Worm (Caenorhabditis elegans) whole organism, young adult: ENCODE results near the gene F58B4.5.
A peak's percentile ranks its signal among the peaks of the same experiment; 100 is the strongest.

Experiments
- B0336.3 ChIP-seq: fragments of 200-800 bp; sonication (Bioruptor generic); IDR thresholded peaks from 2 replicates; pipeline ENCODE4 v1.3.6; 2022; ENCODE audit warnings: missing genetic modification characterization, missing compliant biosample characterization
- C06A6.2 ChIP-seq: fragments of 200-800 bp; sonication (Bioruptor generic); conservative IDR thresholded peaks from 2 replicates; pipeline ENCODE4 v1.3.6; 2022; ENCODE audit warnings: missing genetic modification characterization, missing compliant biosample characterization
- C17E4.6 ChIP-seq: fragments of 200-800 bp; sonication (Bioruptor generic); IDR thresholded peaks from 2 replicates; pipeline ENCODE4 v1.3.6; 2022; ENCODE audit warnings: missing genetic modification reagents, missing genetic modification characterization, missing compliant biosample characterization
- F10E7.11 ChIP-seq: sonication (generic microtip); optimal IDR thresholded peaks from 2 replicates; lab custom pipeline; 2017; ENCODE audit warnings: mild to moderate bottlenecking, missing genetic modification characterization, moderate library complexity, missing compliant biosample characterization
- F39B2.1 ChIP-seq: fragments of 200-800 bp; sonication (Bioruptor generic); IDR thresholded peaks from 2 replicates; pipeline ENCODE4 v1.3.6; 2022; ENCODE audit warnings: missing genetic modification reagents, missing genetic modification characterization, missing compliant biosample characterization
- Y53F4B.3 ChIP-seq: fragments of 200-800 bp; sonication (Bioruptor generic); IDR thresholded peaks from 2 replicates; pipeline ENCODE4 v1.3.6; 2022; ENCODE audit warnings: missing genetic modification reagents, missing genetic modification characterization, missing compliant biosample characterization
- Y56A3A.18 ChIP-seq: fragments of 200-800 bp; sonication (Bioruptor generic); IDR thresholded peaks from 2 replicates; pipeline ENCODE4 v1.3.6; 2022; ENCODE audit warnings: missing genetic modification reagents, missing genetic modification characterization, missing compliant biosample characterization
- Y67H2A.10 ChIP-seq: fragments of 200-800 bp; sonication (Bioruptor generic); conservative IDR thresholded peaks from 2 replicates; pipeline ENCODE4 v1.3.6; 2022; ENCODE audit warnings: missing genetic modification reagents, missing genetic modification characterization, missing compliant biosample characterization
- ZK185.1 ChIP-seq: sonication (generic microtip); optimal IDR thresholded peaks from 2 replicates; lab custom pipeline; 2016; ENCODE audit warnings: mild to moderate bottlenecking, missing genetic modification characterization, missing compliant biosample characterization; ENCODE audit not compliant: poor library complexity, severe bottlenecking
- attf-6 ChIP-seq: fragments of 200-800 bp; sonication (Bioruptor generic); IDR thresholded peaks from 2 replicates; pipeline ENCODE4 v1.3.6; 2022; ENCODE audit warnings: missing genetic modification reagents, missing genetic modification characterization, missing compliant biosample characterization
- ccch-3 ChIP-seq: fragments of 200-800 bp; sonication (Bioruptor generic); optimal IDR thresholded peaks from 2 replicates; lab custom pipeline; 2018; ENCODE audit warnings: mild to moderate bottlenecking, missing genetic modification characterization, missing compliant biosample characterization
- cebp-1 ChIP-seq, 2 experiments: fragments of 200-800 bp in 1 of 2; sonication (Bioruptor generic) in 1 of 2; sonication (generic microtip) in 1 of 2; IDR thresholded peaks in 1 of 2; optimal IDR thresholded peaks in 1 of 2; 2 replicates each; pipeline versions ENCODE4 v1.3.6 to Lab custom; 2017 to 2022; ENCODE audit warnings: missing compliant biosample characterization in 2 of 2, missing genetic modification characterization in 2 of 2, mild to moderate bottlenecking in 1 of 2, missing genetic modification reagents in 1 of 2, moderate library complexity in 1 of 2
- ceh-27 ChIP-seq: fragments of 200-800 bp; sonication (Bioruptor generic); optimal IDR thresholded peaks from 2 replicates; lab custom pipeline; 2018; ENCODE audit warnings: mild to moderate bottlenecking, missing genetic modification characterization, moderate library complexity, missing compliant biosample characterization
- ceh-40 ChIP-seq: fragments of 200-800 bp; sonication (Bioruptor generic); IDR thresholded peaks from 2 replicates; pipeline ENCODE4 v1.3.6; 2022; ENCODE audit warnings: missing genetic modification characterization, missing compliant biosample characterization
- ceh-79 ChIP-seq: sonication (generic microtip); optimal IDR thresholded peaks from 2 replicates; lab custom pipeline; 2017; ENCODE audit warnings: mild to moderate bottlenecking, missing genetic modification characterization, missing compliant biosample characterization
- ceh-91 ChIP-seq: fragments of 200-800 bp; sonication (Bioruptor generic); IDR thresholded peaks from 2 replicates; pipeline ENCODE4 v1.3.6; 2022; ENCODE audit warnings: missing genetic modification reagents, missing genetic modification characterization, missing compliant biosample characterization
- dox-1 ChIP-seq: fragments of 200-800 bp; sonication (Bioruptor generic); IDR thresholded peaks from 2 replicates; pipeline ENCODE4 v1.3.6; 2022; ENCODE audit warnings: missing genetic modification reagents, missing genetic modification characterization, missing compliant biosample characterization
- dpl-1 ChIP-seq: fragments of 150-350 bp; optimal IDR thresholded peaks from 2 replicates; lab custom pipeline; 2014; ENCODE audit warnings: missing biosample characterization, missing genetic modification reagents, missing genetic modification characterization
- egrh-3 ChIP-seq: fragments of 200-800 bp; sonication (Bioruptor generic); IDR thresholded peaks from 2 replicates; pipeline ENCODE4 v1.3.6; 2022; ENCODE audit warnings: missing genetic modification reagents, missing genetic modification characterization, missing compliant biosample characterization
- ekl-4 ChIP-seq: fragments of 200-800 bp; sonication (Bioruptor generic); IDR thresholded peaks from 2 replicates; pipeline ENCODE4 v1.3.6; 2022; ENCODE audit warnings: missing genetic modification reagents, missing genetic modification characterization, missing compliant biosample characterization
- hlh-12 ChIP-seq: sonication (generic microtip); optimal IDR thresholded peaks from 2 replicates; lab custom pipeline; 2016; ENCODE audit warnings: missing genetic modification characterization, missing compliant biosample characterization
- hsf-1 ChIP-seq: fragments of 200-800 bp; sonication (Bioruptor generic); IDR thresholded peaks from 2 replicates; pipeline ENCODE4 v1.3.6; 2022; ENCODE audit warnings: missing genetic modification reagents, missing genetic modification characterization, missing compliant biosample characterization
- lag-1 ChIP-seq: fragments of 200-800 bp; sonication (Bioruptor generic); IDR thresholded peaks from 2 replicates; pipeline ENCODE4 v1.3.6; 2022; ENCODE audit warnings: missing genetic modification reagents, missing genetic modification characterization, missing compliant biosample characterization
- let-526 ChIP-seq: fragments of 200-800 bp; sonication (Bioruptor generic); IDR thresholded peaks from 2 replicates; pipeline ENCODE4 v1.3.6; 2022; ENCODE audit warnings: missing genetic modification reagents, missing genetic modification characterization, missing compliant biosample characterization
- lin-40 ChIP-seq: sonication (generic microtip); optimal IDR thresholded peaks from 2 replicates; lab custom pipeline; 2016; ENCODE audit warnings: missing genetic modification characterization, mild to moderate bottlenecking, missing compliant biosample characterization, missing genotype, missing genetic modification reagents
- lin-54 ChIP-seq: fragments of 200-800 bp; sonication (Bioruptor generic); optimal IDR thresholded peaks from 2 replicates; lab custom pipeline; 2018; ENCODE audit warnings: mild to moderate bottlenecking, missing genetic modification characterization, missing compliant biosample characterization
- lsl-1 ChIP-seq: fragments of 200-800 bp; sonication (Bioruptor generic); optimal IDR thresholded peaks from 2 replicates; lab custom pipeline; 2018; ENCODE audit warnings: mild to moderate bottlenecking, missing genetic modification characterization, moderate library complexity, missing compliant biosample characterization
- madf-8 ChIP-seq: fragments of 200-800 bp; sonication (Bioruptor generic); conservative IDR thresholded peaks from 2 replicates; pipeline ENCODE4 v1.3.6; 2022; ENCODE audit warnings: missing genetic modification reagents, missing genetic modification characterization, missing compliant biosample characterization
- nfyb-1 ChIP-seq: fragments of 200-800 bp; sonication (Bioruptor generic); IDR thresholded peaks from 2 replicates; pipeline ENCODE4 v1.3.6; 2022; ENCODE audit warnings: missing genetic modification reagents, missing genetic modification characterization, missing compliant biosample characterization
- nhr-90 ChIP-seq: sonication (generic microtip); optimal IDR thresholded peaks from 2 replicates; lab custom pipeline; 2016; ENCODE audit warnings: missing genotype, mild to moderate bottlenecking, missing genetic modification characterization, missing compliant biosample characterization
- rcor-1 ChIP-seq: fragments of 200-800 bp; sonication (Bioruptor generic); IDR thresholded peaks from 2 replicates; pipeline ENCODE4 v1.3.6; 2022; ENCODE audit warnings: missing genetic modification reagents, missing genetic modification characterization, missing compliant biosample characterization
- repo-1 ChIP-seq: sonication (generic microtip); optimal IDR thresholded peaks from 2 replicates; lab custom pipeline; 2017; ENCODE audit warnings: mild to moderate bottlenecking, missing genetic modification characterization, missing compliant biosample characterization
- snpc-1.1 ChIP-seq: sonication (generic microtip); optimal IDR thresholded peaks from 2 replicates; lab custom pipeline; 2017; ENCODE audit warnings: missing genetic modification characterization, mild to moderate bottlenecking, missing compliant biosample characterization, antibody characterized with exemption, moderate library complexity, missing genotype, missing genetic modification reagents; ENCODE audit not compliant: insufficient read depth
- snpc-3.4 ChIP-seq: sonication (generic microtip); optimal IDR thresholded peaks from 2 replicates; lab custom pipeline; 2017; ENCODE audit warnings: missing genetic modification characterization, mild to moderate bottlenecking, missing compliant biosample characterization, antibody characterized with exemption, moderate library complexity, missing genotype, missing genetic modification reagents
- snpc-4 ChIP-seq, 5 experiments: fragments of 150-350 bp in 1 of 5; sonication (generic microtip) in 4 of 5; optimal IDR thresholded peaks; 2 replicates each; lab custom pipeline; 2014 to 2018; ENCODE audit warnings: missing genetic modification characterization in 5 of 5, missing biosample characterization in 3 of 5, antibody characterized with exemption in 2 of 5, mild to moderate bottlenecking in 2 of 5, missing compliant biosample characterization in 2 of 5, missing genotype in 2 of 5, moderate library complexity in 2 of 5, missing genetic modification reagents in 1 of 5
- somi-1 ChIP-seq: fragments of 200-800 bp; sonication (Bioruptor generic); optimal IDR thresholded peaks from 2 replicates; lab custom pipeline; 2018; ENCODE audit warnings: mild to moderate bottlenecking, missing genetic modification characterization, missing compliant biosample characterization
- unc-130 ChIP-seq: sonication (generic microtip); optimal IDR thresholded peaks from 2 replicates; lab custom pipeline; 2016; ENCODE audit warnings: missing genetic modification reagents, missing genetic modification characterization, missing compliant biosample characterization
- zfh-2 ChIP-seq: fragments of 200-800 bp; sonication (Bioruptor generic); conservative IDR thresholded peaks from 2 replicates; pipeline ENCODE4 v1.3.6; 2022; ENCODE audit warnings: missing genetic modification reagents, missing genetic modification characterization, missing compliant biosample characterization
- ztf-25 ChIP-seq: fragments of 200-800 bp; sonication (Bioruptor generic); IDR thresholded peaks from 2 replicates; pipeline ENCODE4 v1.3.6; 2022; ENCODE audit warnings: missing genetic modification reagents, missing genetic modification characterization, missing compliant biosample characterization
- ztf-26 ChIP-seq: sonication (generic microtip); optimal IDR thresholded peaks from 2 replicates; lab custom pipeline; 2017; ENCODE audit warnings: missing genetic modification characterization, missing compliant biosample characterization
- ztf-28 ChIP-seq: fragments of 200-800 bp; sonication (Bioruptor generic); IDR thresholded peaks from 2 replicates; pipeline ENCODE4 v1.3.6; 2022; ENCODE audit warnings: missing genetic modification reagents, missing genetic modification characterization, missing compliant biosample characterization
- ztf-3 ChIP-seq: fragments of 200-800 bp; sonication (Bioruptor generic); optimal IDR thresholded peaks from 2 replicates; lab custom pipeline; 2018; ENCODE audit warnings: mild to moderate bottlenecking, missing genetic modification characterization, missing compliant biosample characterization

Gene F58B4.5

ce11 chrV:10953471-10954155, 21.1 kb downstream of the F58B4.5 start (continued):
- TF ChIP-seq Y67H2A.10 (GFP tag; lab: Robert Waterston, UW) = no peak
- TF ChIP-seq lsl-1 (GFP tag; lab: Kevin White, UChicago) = no peak
- TF ChIP-seq unc-130 (GFP tag; lab: Kevin White, UChicago) = no peak
- TF ChIP-seq ZK185.1 = no peak
- peak; percentile 70 for TF ChIP-seq ekl-4
- peak; percentile 76 for TF ChIP-seq somi-1 (GFP tag; lab: Kevin White, UChicago)
- peak; percentile 30 for TF ChIP-seq nhr-90
- TF ChIP-seq repo-1 (tag; lab: Kevin White, UChicago) = peak; percentile 91
- no peak for TF ChIP-seq ceh-79 (tag; lab: Kevin White, UChicago)
- TF ChIP-seq ceh-40 = no peak
- TF ChIP-seq ceh-91 (GFP tag; lab: Robert Waterston, UW) = no peak
- TF ChIP-seq ztf-3 (GFP tag; lab: Kevin White, UChicago) = no peak
- TF ChIP-seq snpc-1.1 (tag; lab: Kevin White, UChicago) = no peak
- TF ChIP-seq hsf-1 (GFP tag; lab: Robert Waterston, UW) = no peak
- TF ChIP-seq dox-1 (GFP tag; lab: Robert Waterston, UW) = peak; percentile 45; the same call in 1 of the 2 replicates
- no peak for TF ChIP-seq dpl-1 (GFP tag; lab: Kevin White, UChicago)
- no peak for TF ChIP-seq snpc-3.4 (tag; lab: Kevin White, UChicago)
- TF ChIP-seq F39B2.1 (GFP tag; lab: Robert Waterston, UW) = no peak
- TF ChIP-seq cebp-1 (GFP tag; IDR thresholded peaks at IDR 0.05; lab: Robert Waterston, UW) = no peak
- peak; percentile 78 for TF ChIP-seq cebp-1 (tag; optimal IDR thresholded peaks at IDR 0.05; lab: Kevin White, UChicago)
- TF ChIP-seq egrh-3 (GFP tag; lab: Robert Waterston, UW) = no peak
- no peak for TF ChIP-seq ceh-27 (GFP tag; lab: Kevin White, UChicago)
- TF ChIP-seq lin-54 (GFP tag; lab: Kevin White, UChicago) = no peak
- no peak for TF ChIP-seq hlh-12 (tag; lab: Kevin White, UChicago)
- no peak for TF ChIP-seq madf-8
- no peak for TF ChIP-seq zfh-2 (GFP tag; lab: Robert Waterston, UW)
- TF ChIP-seq C17E4.6 (GFP tag; lab: Robert Waterston, UW) = no peak
- no peak for TF ChIP-seq ccch-3 (GFP tag; lab: Kevin White, UChicago)
- no peak for TF ChIP-seq F10E7.11 (tag; lab: Kevin White, UChicago)
- no peak for TF ChIP-seq rcor-1 (GFP tag; lab: Robert Waterston, UW)
- TF ChIP-seq snpc-4 (GFP tag; optimal IDR thresholded peaks at IDR 0.05; lab: Kevin White, UChicago) = no peak
- TF ChIP-seq snpc-4 (tag; optimal IDR thresholded peaks at IDR 0.05; lab: Kevin White, UChicago) = no peak
- TF ChIP-seq ztf-26 (tag; lab: Kevin White, UChicago) = peak; percentile 53
- TF ChIP-seq Y56A3A.18 (GFP tag; lab: Robert Waterston, UW) = peak; percentile 75; the same call in 1 of the 2 replicates
- TF ChIP-seq lag-1 = no peak
- peak; percentile 55 for TF ChIP-seq lin-40 (tag; lab: Kevin White, UChicago)
- TF ChIP-seq ztf-28 (GFP tag; lab: Robert Waterston, UW) = no peak
- no peak; the same call in none of the 2 replicates for TF ChIP-seq C06A6.2 (GFP tag; lab: Robert Waterston, UW)
- TF ChIP-seq ztf-25 (GFP tag; lab: Robert Waterston, UW) = no peak
- TF ChIP-seq Y53F4B.3 (GFP tag; lab: Robert Waterston, UW) = no peak
- 0 out of 2 replicates have a peak, but pooled peaks have one; percentile 19 for TF ChIP-seq let-526 (GFP tag; lab: Robert Waterston, UW)
- 0 out of 2 replicates have a peak, but pooled peaks have one; percentile 54 for TF ChIP-seq nfyb-1
- TF ChIP-seq attf-6 (GFP tag; lab: Robert Waterston, UW) = no peak
- TF ChIP-seq B0336.3 (GFP tag; lab: Robert Waterston, UW) = peak; percentile 82
